Worm (Caenorhabditis elegans) whole organism, mixed stage, embryonic: ENCODE results near the gene die-1.

Experiments
- mep-1 ChIP-seq: fragments of 150-350 bp; optimal IDR thresholded peaks from 2 replicates; lab custom pipeline; 2017; ENCODE audit warnings: missing biosample characterization, missing genetic modification reagents, missing genetic modification characterization, inconsistent platforms
- unc-39 ChIP-seq: fragments of 150-350 bp; optimal IDR thresholded peaks from 2 replicates; lab custom pipeline; 2014; ENCODE audit warnings: missing biosample characterization, missing genetic modification characterization

- TF ChIP-seq unc-39 (tag; lab: Kevin White, UChicago) (no peak), mep-1 (tag; lab: Kevin White, UChicago) (no peak)
These were observed 19.1 kb downstream of the die-1 start, which contains the start of gene flp-4 for ce11 chrII:10048568-10048967.
